1 fruit fly cellular context compared by ENCODE assay signal in genomic region chr3R:7085455-7085854, dm6.
TF ChIP-seq lines count a peak whose summit lies in the region.

No protein-coding gene starts in this region.

TF ChIP-seq in whole organism, embryonic, 481 proteins besides CTCF, POLR2A, EP300 and RAD21 (continued from another document):
- TF ChIP-seq CG4617 (GFP tag; optimal IDR thresholded peaks at IDR 0.05; lab: Kevin White, UChicago; ENCODE audit: borderline replicate concordance) (peak; percentile 24), Myb (GFP tag; optimal IDR thresholded peaks at IDR 0.05; lab: Kevin White, UChicago) (peak; percentile 80), ara (GFP tag; IDR thresholded peaks at IDR 0.05; lab: Robert Waterston, UW) (0 out of 2 replicates have a peak, but pooled peaks have one; percentile 14), inv (GFP tag; IDR thresholded peaks at IDR 0.05; lab: Robert Waterston, UW; ENCODE audit: partially characterized antibody) (no peak), row (GFP tag; IDR thresholded peaks at IDR 0.05; lab: Robert Waterston, UW) (0 out of 3 replicates have a peak, but pooled peaks have one; percentile 27), br (optimal IDR thresholded peaks at IDR 0.05; lab: Kevin White, UChicago) (no peak), CG32767 (GFP tag; IDR thresholded peaks at IDR 0.05; lab: Robert Waterston, UW) (peak; percentile 41; the same call in 1 of the 2 replicates), Rfx (GFP tag; IDR thresholded peaks at IDR 0.05; lab: Robert Waterston, UW) (0 out of 2 replicates have a peak, but pooled peaks have one; percentile 33), dimm (GFP tag; IDR thresholded peaks at IDR 0.05; lab: Robert Waterston, UW) (no peak), HLH4C (GFP tag; IDR thresholded peaks at IDR 0.05; lab: Robert Waterston, UW; ENCODE audit: partially characterized antibody) (no peak), HLHmδ (GFP tag; optimal IDR thresholded peaks at IDR 0.05; lab: Kevin White, UChicago) (no peak), sob (GFP tag; IDR thresholded peaks at IDR 0.05; lab: Robert Waterston, UW) (0 out of 2 replicates have a peak, but pooled peaks have one; percentile 22), slbo (GFP tag; IDR thresholded peaks at IDR 0.05; lab: Robert Waterston, UW) (0 out of 2 replicates have a peak, but pooled peaks have one; percentile 15), YL-1 (GFP tag; optimal IDR thresholded peaks at IDR 0.05; lab: Kevin White, UChicago) (peak; percentile 4)
